Fruit fly (Drosophila melanogaster): ENCODE measurements around the gene Dph4.

Gene Dph4

DNA sequence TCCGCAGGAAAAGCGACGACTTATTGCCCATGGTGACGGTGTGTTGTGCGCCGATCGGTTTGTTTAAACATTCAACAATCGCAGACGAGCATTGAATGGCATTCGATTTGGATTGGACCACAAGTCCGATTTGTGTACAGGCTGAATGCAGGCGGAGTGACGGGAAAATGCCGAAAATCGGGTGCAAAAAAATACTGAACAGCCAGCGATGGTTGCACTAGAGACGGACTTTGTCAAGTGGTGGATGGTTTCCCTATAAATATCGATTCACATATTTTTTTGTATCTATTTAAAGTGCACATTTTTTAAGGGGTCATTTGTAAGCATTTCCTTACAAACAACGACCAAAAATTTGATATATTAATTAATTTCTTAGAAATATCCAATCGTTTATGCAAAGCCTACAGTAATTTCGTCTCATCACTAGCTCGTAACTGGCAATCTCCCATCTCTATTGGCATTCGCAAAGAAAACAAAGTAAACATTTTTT, 30.8 kb upstream of the Dph4 start, which contains the start of the genes elm and MED27 (continued):
- TF ChIP-seq Adf1 (GFP tag; IDR thresholded peaks at IDR 0.05) (peak; percentile 74), Sry-β (GFP tag; optimal IDR thresholded peaks at IDR 0.05) (peak; percentile 52), Usf (GFP tag; optimal IDR thresholded peaks at IDR 0.05) (peak; percentile 87), CG11093 (GFP tag; IDR thresholded peaks at IDR 0.05) (peak; percentile 91), wor (GFP tag; IDR thresholded peaks at IDR 0.05) (peak; percentile 89), CG10321 (GFP tag; IDR thresholded peaks at IDR 0.05) (peak; percentile 48; the same call in 1 of the 2 replicates), tap (tag; optimal IDR thresholded peaks at IDR 0.05) (peak; percentile 62), Med (GFP tag) (peak; percentile 98), ato (GFP tag; IDR thresholded peaks at IDR 0.05; ENCODE audit: partially characterized antibody) (peak; percentile 47; the same call in 1 of the 2 replicates), CG18599 (GFP tag; optimal IDR thresholded peaks at IDR 0.05) (peak; percentile 92), CG4282 (GFP tag; optimal IDR thresholded peaks at IDR 0.05) (peak; percentile 86), ATbp (GFP tag; optimal IDR thresholded peaks at IDR 0.05) (peak; percentile 68), jing (GFP tag; optimal IDR thresholded peaks at IDR 0.05) (no peak), GATAe (GFP tag; conservative IDR thresholded peaks at IDR 0.05) (peak; percentile 81), CG2712 (tag; optimal IDR thresholded peaks at IDR 0.05) (peak; percentile 95), CG8281 (tag; optimal IDR thresholded peaks at IDR 0.05) (peak; percentile 69), CG18011 (GFP tag; optimal IDR thresholded peaks at IDR 0.05) (peak; percentile 84), BEAF-32 (GFP tag; optimal IDR thresholded peaks at IDR 0.05) (peak; percentile 99), cg (GFP tag; optimal IDR thresholded peaks at IDR 0.05) (peak; percentile 24), CG15479 (GFP tag; optimal IDR thresholded peaks at IDR 0.05) (peak; percentile 22), CG8290 (GFP tag; optimal IDR thresholded peaks at IDR 0.05) (peak; percentile 90), CG8290 (tag; optimal IDR thresholded peaks at IDR 0.05) (peak; percentile 64 to 70), inv (GFP tag; IDR thresholded peaks at IDR 0.05; ENCODE audit: partially characterized antibody) (peak; percentile 94), Nf-YB (GFP tag; optimal IDR thresholded peaks at IDR 0.05) (peak; percentile 77), dan (GFP tag; IDR thresholded peaks at IDR 0.05) (peak; percentile 92), bcd (GFP tag; optimal IDR thresholded peaks at IDR 0.05) (peak; percentile 93), ci (GFP tag; IDR thresholded peaks at IDR 0.05) (peak; percentile 91), Pdp1 (GFP tag; optimal IDR thresholded peaks at IDR 0.05) (peak; percentile 91 to 96), br (optimal IDR thresholded peaks at IDR 0.05) (no peak), CG2202 (tag; optimal IDR thresholded peaks at IDR 0.05) (peak; percentile 86), grau (tag; optimal IDR thresholded peaks at IDR 0.05) (peak; percentile 93), HLH54F (GFP tag; optimal IDR thresholded peaks at IDR 0.05) (peak; percentile 94), hb (GFP tag; IDR thresholded peaks at IDR 0.05; ENCODE audit: partially characterized antibody) (peak; percentile 90), Abd-B (GFP tag; optimal IDR thresholded peaks at IDR 0.05) (peak; percentile 97), CG10979 (tag; optimal IDR thresholded peaks at IDR 0.05) (peak; percentile 86), slp2 (GFP tag; optimal IDR thresholded peaks at IDR 0.05) (peak; percentile 81), CG3726 (GFP tag; IDR thresholded peaks at IDR 0.05) (peak; percentile 86; the same call in 2 of the 3 replicates), ftz-f1 (GFP tag; optimal IDR thresholded peaks at IDR 0.05) (peak; percentile 85), pnt (GFP tag; optimal IDR thresholded peaks at IDR 0.05) (peak; percentile 92), Six4 (GFP tag; optimal IDR thresholded peaks at IDR 0.05) (peak; percentile 85), CG4617 (GFP tag; optimal IDR thresholded peaks at IDR 0.05; ENCODE audit: borderline replicate concordance) (peak; percentile 91), CG11723 (GFP tag; optimal IDR thresholded peaks at IDR 0.05) (peak; percentile 81), D19B (GFP tag; optimal IDR thresholded peaks at IDR 0.05) (peak; percentile 72), CG4730 (GFP tag; IDR thresholded peaks at IDR 0.05) (peak; percentile 92), CG9876 (GFP tag; optimal IDR thresholded peaks at IDR 0.05) (peak; percentile 80), ken (GFP tag; IDR thresholded peaks at IDR 0.05) (peak; percentile 94), CG34224 (GFP tag; IDR thresholded peaks at IDR 0.05; ENCODE audit: partially characterized antibody) (peak; percentile 87), lola (GFP tag; optimal IDR thresholded peaks at IDR 0.05) (peak in 1 of 3 experiments; percentile 93), CG10431 (GFP tag; optimal IDR thresholded peaks at IDR 0.05) (peak; percentile 55), da (GFP tag; optimal IDR thresholded peaks at IDR 0.05) (peak; percentile 78)
